Worm (Caenorhabditis elegans): ENCODE measurements around the gene Y80D4G.2.

ce11 chrIII:7570083-7570695, 24.2 kb downstream of the Y80D4G.2 start, which contains the start of gene R13A5.7:
- TF ChIP-seq snpc-1.1 (tag; optimal IDR thresholded peaks at IDR 0.05; ENCODE audit: insufficient read depth) (no peak), bed-1 (GFP tag; IDR thresholded peaks at IDR 0.05) (no peak), ama-1 (optimal IDR thresholded peaks at IDR 0.05) (no peak), ama-1 (GFP tag; optimal IDR thresholded peaks at IDR 0.05) (no peak), Y95B8A.8 (GFP tag; IDR thresholded peaks at IDR 0.05) (no peak), lsy-27 (tag; optimal IDR thresholded peaks at IDR 0.05; ENCODE audit: borderline replicate concordance, insufficient read depth) (no peak), B0019.2 (GFP tag; conservative IDR thresholded peaks at IDR 0.05) (no peak), B0035.1 (tag; optimal IDR thresholded peaks at IDR 0.05) (no peak), mel-28 (tag; optimal IDR thresholded peaks at IDR 0.05; ENCODE audit: borderline replicate concordance) (no peak)
